Worm (Caenorhabditis elegans) whole organism, L3 larva: ENCODE results near the gene C10C5.3.

Experiments used
- R02D3.7 ChIP-seq: fragments of 150-350 bp; optimal IDR thresholded peaks from 2 replicates; lab custom pipeline; 2014; ENCODE audit warnings: missing biosample characterization, missing genetic modification characterization
- aly-2 ChIP-seq: fragments of 150-350 bp; optimal IDR thresholded peaks from 2 replicates; lab custom pipeline; 2014; ENCODE audit warnings: missing biosample characterization, missing genetic modification characterization
- ceh-82 ChIP-seq: fragments of 150-350 bp; optimal IDR thresholded peaks from 2 replicates; lab custom pipeline; 2014; ENCODE audit warnings: missing biosample characterization, missing genetic modification characterization
- egl-27 ChIP-seq: sonication (generic microtip); optimal IDR thresholded peaks from 4 replicates; lab custom pipeline; 2017; ENCODE audit warnings: missing biosample characterization, missing genetic modification reagents, missing genetic modification characterization
- fos-1 ChIP-seq: fragments of 150-350 bp; optimal IDR thresholded peaks from 2 replicates; lab custom pipeline; 2014; ENCODE audit warnings: missing biosample characterization, missing genetic modification characterization
- jun-1 ChIP-seq: fragments of 150-350 bp; optimal IDR thresholded peaks from 2 replicates; lab custom pipeline; 2014; ENCODE audit warnings: missing biosample characterization, missing genetic modification reagents, missing genetic modification characterization
- nhr-11 ChIP-seq: fragments of 150-350 bp; optimal IDR thresholded peaks from 2 replicates; lab custom pipeline; 2014; ENCODE audit warnings: missing biosample characterization, missing genetic modification characterization
- nhr-237 ChIP-seq: fragments of 150-350 bp; optimal IDR thresholded peaks from 2 replicates; lab custom pipeline; 2014; ENCODE audit warnings: missing biosample characterization, missing genetic modification characterization
- nhr-25 ChIP-seq: sonication (generic microtip); optimal IDR thresholded peaks from 2 replicates; lab custom pipeline; 2017; ENCODE audit warnings: missing biosample characterization, missing genetic modification characterization
- sea-2 ChIP-seq: fragments of 150-350 bp; sonication (generic microtip); optimal IDR thresholded peaks from 4 replicates; lab custom pipeline; 2014; ENCODE audit warnings: missing biosample characterization, missing genetic modification reagents, missing genetic modification characterization
- snpc-4 ChIP-seq: fragments of 150-350 bp; optimal IDR thresholded peaks from 2 replicates; lab custom pipeline; 2014; ENCODE audit warnings: missing biosample characterization, missing genetic modification characterization
- unc-39 ChIP-seq: sonication (generic microtip); optimal IDR thresholded peaks from 4 replicates; lab custom pipeline; 2017; ENCODE audit warnings: missing biosample characterization, missing genetic modification characterization

- TF ChIP-seq ceh-82: no peak
- no peak for TF ChIP-seq egl-27 (tag; lab: Kevin White, UChicago)
- no peak for TF ChIP-seq R02D3.7 (tag; lab: Kevin White, UChicago)
- no peak for TF ChIP-seq jun-1 (tag; lab: Kevin White, UChicago)
- no peak for TF ChIP-seq unc-39 (tag; lab: Kevin White, UChicago)
- TF ChIP-seq nhr-11: no peak
- TF ChIP-seq aly-2: no peak
- no peak for TF ChIP-seq nhr-237 (tag; lab: Kevin White, UChicago)
- no peak for TF ChIP-seq sea-2 (GFP tag; lab: Kevin White, UChicago)
- no peak for TF ChIP-seq nhr-25
- TF ChIP-seq snpc-4 (tag; lab: Kevin White, UChicago): no peak
- no peak for TF ChIP-seq fos-1 (tag; lab: Kevin White, UChicago)
Measured at ce11 chrIV:9408004-9408403, 33.4 kb downstream of the C10C5.3 start, which contains the start of gene F56D5.5.
